Worm (Caenorhabditis elegans) whole organism, L3 larva: Measurements from ENCODE around the gene pde-3.

Source experiments
- ceh-9 ChIP-seq: sonication (generic microtip); optimal IDR thresholded peaks from 2 replicates; lab custom pipeline; 2018; ENCODE audit warnings: missing biosample characterization, missing genetic modification characterization
- egl-5 ChIP-seq: fragments of 150-350 bp; optimal IDR thresholded peaks from 2 replicates; lab custom pipeline; 2017; ENCODE audit warnings: missing biosample characterization, missing genetic modification reagents, missing genetic modification characterization, inconsistent platforms
- nhr-237 ChIP-seq: fragments of 150-350 bp; optimal IDR thresholded peaks from 2 replicates; lab custom pipeline; 2014; ENCODE audit warnings: missing biosample characterization, missing genetic modification characterization
- nhr-25 ChIP-seq: sonication (generic microtip); optimal IDR thresholded peaks from 2 replicates; lab custom pipeline; 2017; ENCODE audit warnings: missing biosample characterization, missing genetic modification characterization
- nhr-28 ChIP-seq: fragments of 150-350 bp; optimal IDR thresholded peaks from 2 replicates; lab custom pipeline; 2014; ENCODE audit warnings: missing biosample characterization, missing genetic modification characterization
- pha-4 ChIP-seq: fragments of 150-350 bp; optimal IDR thresholded peaks from 2 replicates; lab custom pipeline; 2014; ENCODE audit warnings: missing biosample characterization, missing genetic modification reagents, missing genetic modification characterization
- skn-1 ChIP-seq: fragments of 150-350 bp; optimal IDR thresholded peaks from 2 replicates; lab custom pipeline; 2014; ENCODE audit warnings: missing biosample characterization, missing genetic modification characterization
- tbx-2 ChIP-seq: sonication (generic microtip); optimal IDR thresholded peaks from 2 replicates; lab custom pipeline; 2016; ENCODE audit warnings: mild to moderate bottlenecking, missing genetic modification characterization, missing compliant biosample characterization

ce11 chrII:14958113-14958512 is 38.6 kb downstream of the pde-3 start, which contains the start of gene Y53F4B.1:
- TF ChIP-seq ceh-9 (tag; lab: Kevin White, UChicago) (no peak), nhr-28 (tag; lab: Kevin White, UChicago) (no peak), skn-1 (tag; lab: Kevin White, UChicago) (no peak), nhr-237 (no peak), nhr-25 (tag; lab: Kevin White, UChicago) (no peak), egl-5 (tag; lab: Kevin White, UChicago) (no peak), pha-4 (tag; lab: Kevin White, UChicago) (no peak), tbx-2 (no peak)
